Fruit fly (Drosophila melanogaster) S2 (cell line): ENCODE measurements around the gene CG12521.

Experiments used
- CG8478 ChIP-seq: fragments of >200 bp; optimal IDR thresholded peaks from 2 replicates; lab custom pipeline; 2018
- CTCF ChIP-seq, 2 experiments: fragments of >200 bp; optimal IDR thresholded peaks; 2 replicates each; lab custom pipeline; 2018

DNA sequence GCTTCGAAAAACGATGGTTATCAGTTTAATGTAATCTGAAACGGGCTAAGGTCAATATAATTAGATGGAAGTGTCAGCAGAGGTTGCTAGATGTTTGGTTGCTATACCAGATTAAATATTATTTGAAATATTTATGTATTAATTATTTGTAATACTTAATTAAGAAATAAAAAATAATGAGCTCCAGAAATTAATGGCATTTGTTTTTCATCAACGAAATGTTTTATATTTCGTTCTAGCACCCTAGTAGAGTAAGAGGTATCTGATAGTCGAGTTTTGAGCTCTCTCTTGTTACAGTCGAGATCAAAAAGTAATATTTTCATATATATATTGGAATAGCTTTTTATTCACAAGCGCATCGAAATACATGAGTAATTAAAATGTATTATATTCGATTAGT lies 46.0 kb downstream of the CG12521 start:
- TF ChIP-seq CG8478 (lab: Kevin White, UChicago) (no peak), CTCF (optimal IDR thresholded peaks at IDR 0.05; lab: Kevin White, UChicago) (no peak)
